Worm (Caenorhabditis elegans) whole organism, midembryonic: ENCODE results near the gene C52E4.12.

Experiments
- T22C8.4 ChIP-seq: fragments of 200-800 bp; sonication (Bioruptor generic); IDR thresholded peaks from 2 replicates; pipeline ENCODE4 v1.3.6; 2022; ENCODE audit warnings: missing genetic modification characterization, missing compliant biosample characterization
- cog-1 ChIP-seq: sonication (generic microtip); optimal IDR thresholded peaks from 2 replicates; lab custom pipeline; 2016; ENCODE audit warnings: missing genetic modification characterization, missing compliant biosample characterization
- klf-2 ChIP-seq: fragments of 200-800 bp; sonication (Bioruptor generic); conservative IDR thresholded peaks from 2 replicates; pipeline ENCODE4 v1.3.6; 2022; ENCODE audit warnings: missing genetic modification reagents, missing genetic modification characterization, missing compliant biosample characterization
- tab-1 ChIP-seq: fragments of 200-800 bp; sonication (Bioruptor generic); IDR thresholded peaks from 2 replicates; pipeline ENCODE4 v1.3.6; 2022; ENCODE audit warnings: missing genetic modification characterization, missing compliant biosample characterization
- ztf-23 ChIP-seq: fragments of 200-800 bp; sonication (Bioruptor generic); IDR thresholded peaks from 2 replicates; pipeline ENCODE4 v1.3.6; 2022; ENCODE audit warnings: missing genetic modification reagents, missing genetic modification characterization, missing compliant biosample characterization
- ztf-29 ChIP-seq: fragments of 200-800 bp; sonication (Bioruptor generic); IDR thresholded peaks from 2 replicates; pipeline ENCODE4 v1.3.6; 2022; ENCODE audit warnings: missing genetic modification reagents, missing genetic modification characterization, missing compliant biosample characterization

DNA sequence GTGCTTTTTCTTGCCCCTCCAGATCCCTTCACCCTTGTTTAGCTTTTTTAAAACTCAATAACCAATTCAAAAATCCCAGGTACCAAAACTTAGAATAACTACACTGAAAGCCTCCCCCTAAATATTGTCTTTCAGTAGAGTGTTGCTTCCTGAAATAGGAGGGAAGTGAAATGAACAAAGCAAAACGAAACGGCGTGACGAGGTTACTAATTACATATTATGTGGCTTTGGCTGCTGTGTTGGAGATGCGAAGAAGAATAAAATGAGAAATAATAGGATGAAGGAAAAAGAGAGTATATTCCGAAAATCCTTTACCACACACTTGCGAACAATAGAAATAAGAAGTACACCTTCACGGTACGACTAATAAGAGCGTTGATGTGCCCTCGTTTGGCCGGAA lies 40.2 kb downstream of the C52E4.12 start:
- no peak for TF ChIP-seq ztf-23 (GFP tag; lab: Robert Waterston, UW)
- no peak for TF ChIP-seq ztf-29 (GFP tag; lab: Robert Waterston, UW)
- TF ChIP-seq tab-1 (GFP tag; lab: Robert Waterston, UW): no peak
- no peak for TF ChIP-seq T22C8.4 (GFP tag; lab: Robert Waterston, UW)
- no peak for TF ChIP-seq klf-2 (GFP tag; lab: Robert Waterston, UW)
- TF ChIP-seq cog-1 (tag; lab: Kevin White, UChicago): no peak
